Worm (Caenorhabditis elegans): ENCODE data around the gene C17B7.14.

The C17B7.14 gene

DNA sequence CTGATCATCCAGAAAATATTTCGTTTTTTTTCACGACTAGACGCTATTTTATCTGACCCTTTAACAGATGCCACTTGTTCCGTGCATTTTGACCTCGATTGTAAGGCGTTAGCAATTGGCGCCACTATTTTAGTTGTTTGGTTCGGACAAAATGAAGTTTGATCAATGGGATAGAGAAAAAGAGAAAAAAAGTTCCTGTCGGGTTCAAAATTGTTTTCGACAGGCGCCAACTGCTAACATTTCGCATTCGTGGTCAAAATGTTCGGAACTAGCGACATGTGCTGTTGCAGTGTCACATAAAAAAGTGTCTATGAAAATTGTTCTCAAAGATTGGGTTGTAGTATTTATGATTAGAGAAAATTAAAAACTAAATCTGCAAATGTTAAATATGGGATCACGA is 27.2 kb upstream of the C17B7.14 start:
- no peak for TF ChIP-seq flt-1 (GFP tag; IDR thresholded peaks at IDR 0.05)
- TF ChIP-seq ztf-23 (GFP tag; IDR thresholded peaks at IDR 0.05): no peak
- no peak for TF ChIP-seq ref-1 (GFP tag; conservative IDR thresholded peaks at IDR 0.05)
- no peak for TF ChIP-seq cog-1 (tag; optimal IDR thresholded peaks at IDR 0.05)
- no peak for TF ChIP-seq ztf-29 (GFP tag; IDR thresholded peaks at IDR 0.05)
- no peak for TF ChIP-seq T22C8.4 (GFP tag; IDR thresholded peaks at IDR 0.05)
- TF ChIP-seq klf-2 (GFP tag; conservative IDR thresholded peaks at IDR 0.05): no peak
- TF ChIP-seq med-1 (GFP tag; optimal IDR thresholded peaks at IDR 0.05; ENCODE audit: insufficient read depth): no peak
- TF ChIP-seq tab-1 (GFP tag; IDR thresholded peaks at IDR 0.05): no peak

DNA sequence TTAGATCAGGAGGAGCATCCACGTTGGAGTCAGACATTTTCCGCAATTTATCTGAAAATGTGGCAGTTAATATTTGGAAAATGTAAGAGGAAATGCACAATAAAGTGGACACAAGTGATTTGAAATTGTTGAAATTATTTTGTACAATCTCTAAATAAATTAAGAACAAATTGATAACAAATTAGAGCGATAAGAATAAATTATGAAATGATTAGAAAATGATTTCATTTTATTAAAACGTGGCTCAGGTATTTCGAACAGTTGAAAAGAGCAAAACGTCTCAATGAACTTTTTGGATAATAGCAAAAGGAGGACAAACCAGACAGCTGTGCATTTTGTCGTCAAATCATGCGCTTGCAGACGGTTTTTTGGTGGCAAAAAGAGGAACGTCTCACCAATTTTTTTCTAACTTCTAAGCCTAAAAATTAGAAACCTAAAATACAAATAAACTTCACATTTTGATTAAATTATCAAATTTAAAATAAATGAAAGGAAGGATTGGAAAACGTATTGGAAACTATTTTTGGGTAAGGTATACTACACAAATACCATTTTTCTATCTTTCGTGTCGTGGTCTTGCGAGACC is 26.2 kb upstream of the C17B7.14 start, which contains the start of gene fbxa-65:
TSS of gene fbxa-65 (minus strand) at position 51 of the 586 bp plus-strand sequence.
- no peak for TF ChIP-seq ztf-23 (GFP tag; IDR thresholded peaks at IDR 0.05)
- TF ChIP-seq tab-1 (GFP tag; IDR thresholded peaks at IDR 0.05): no peak
- TF ChIP-seq flt-1 (GFP tag; IDR thresholded peaks at IDR 0.05): no peak
- no peak for TF ChIP-seq T22C8.4 (GFP tag; IDR thresholded peaks at IDR 0.05)
- TF ChIP-seq ztf-29 (GFP tag; IDR thresholded peaks at IDR 0.05): no peak
- no peak for TF ChIP-seq cog-1 (tag; optimal IDR thresholded peaks at IDR 0.05)
- no peak for TF ChIP-seq med-1 (GFP tag; optimal IDR thresholded peaks at IDR 0.05; ENCODE audit: insufficient read depth)
- no peak for TF ChIP-seq ref-1 (GFP tag; conservative IDR thresholded peaks at IDR 0.05)
- TF ChIP-seq klf-2 (GFP tag; conservative IDR thresholded peaks at IDR 0.05): no peak

DNA sequence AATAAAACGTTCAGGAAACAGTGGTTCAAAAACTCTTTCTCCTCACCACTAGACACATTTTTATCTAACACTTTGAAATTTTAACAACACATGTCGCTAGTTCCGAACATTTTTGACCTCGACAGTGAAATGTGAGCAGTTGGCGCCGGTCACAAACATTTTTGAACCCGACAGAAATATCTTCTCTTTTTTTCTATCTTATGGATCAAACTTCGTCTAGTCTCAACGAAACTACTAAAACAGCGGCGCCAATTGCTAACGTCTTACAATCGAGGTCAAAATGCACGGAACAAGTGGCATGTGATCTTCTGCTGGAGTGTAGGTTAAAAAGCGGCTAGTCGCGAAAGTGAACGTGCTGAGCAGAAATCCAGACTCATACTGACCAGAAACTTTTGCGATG is 23.7 kb upstream of the C17B7.14 start:
- TF ChIP-seq cog-1 (tag; optimal IDR thresholded peaks at IDR 0.05) (no peak), klf-2 (GFP tag; conservative IDR thresholded peaks at IDR 0.05) (no peak), flt-1 (GFP tag; IDR thresholded peaks at IDR 0.05) (no peak), T22C8.4 (GFP tag; IDR thresholded peaks at IDR 0.05) (no peak), ref-1 (GFP tag; conservative IDR thresholded peaks at IDR 0.05) (no peak)

DNA sequence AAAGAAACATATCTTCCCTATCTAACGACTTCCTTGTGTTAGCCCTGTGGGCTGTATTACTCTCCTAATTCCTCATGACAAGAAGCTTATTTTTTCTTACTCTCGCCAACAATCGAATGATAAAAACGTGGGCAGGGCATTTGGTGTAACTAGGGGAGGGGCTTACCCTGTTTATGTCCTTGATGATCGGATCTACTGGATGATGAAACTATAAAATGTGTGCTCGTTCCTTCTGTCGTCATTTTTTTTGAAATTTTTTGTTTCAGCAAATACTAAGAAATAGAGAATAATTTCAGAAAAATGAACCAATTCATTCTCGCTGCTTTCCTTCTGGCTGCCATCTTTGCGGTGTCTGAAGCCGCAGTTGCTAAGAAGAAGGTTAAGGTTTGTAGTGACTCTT is 22.2 kb upstream of the C17B7.14 start, which contains the start of gene C17B7.3:
TSS of gene C17B7.3 (plus strand) at position 301 of the 400 bp plus-strand sequence.
- TF ChIP-seq cog-1 (tag; optimal IDR thresholded peaks at IDR 0.05) (no peak), ztf-29 (GFP tag; IDR thresholded peaks at IDR 0.05) (no peak), tab-1 (GFP tag; IDR thresholded peaks at IDR 0.05) (no peak), flt-1 (GFP tag; IDR thresholded peaks at IDR 0.05) (no peak), ztf-23 (GFP tag; IDR thresholded peaks at IDR 0.05) (no peak), T22C8.4 (GFP tag; IDR thresholded peaks at IDR 0.05) (no peak), klf-2 (GFP tag; conservative IDR thresholded peaks at IDR 0.05) (no peak), med-1 (GFP tag; optimal IDR thresholded peaks at IDR 0.05; ENCODE audit: insufficient read depth) (no peak), ref-1 (GFP tag; conservative IDR thresholded peaks at IDR 0.05) (no peak)

DNA sequence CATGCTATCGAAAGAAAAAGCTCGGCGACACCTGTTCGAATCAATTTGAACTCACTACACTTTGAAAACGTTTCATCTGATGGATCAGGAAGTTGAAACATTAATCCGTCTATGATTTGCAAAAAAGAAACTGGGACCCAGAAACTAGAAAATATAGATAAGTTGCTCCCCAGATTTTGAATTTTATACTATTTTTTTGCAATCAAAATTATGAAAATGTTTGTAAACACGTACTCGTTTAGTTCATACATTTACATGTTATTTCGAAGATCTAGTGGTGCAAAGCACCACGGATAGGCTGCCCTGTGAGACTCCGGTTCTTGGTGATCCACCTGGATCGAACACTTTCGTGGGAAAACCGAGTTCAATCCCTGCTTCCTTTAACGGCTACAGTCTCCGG is 21.6 kb upstream of the C17B7.14 start, which contains the start of gene C17B7.10:
TSS of gene C17B7.10 (minus strand) at position 101 of the 400 bp plus-strand sequence.
- no peak for TF ChIP-seq ztf-29 (GFP tag; IDR thresholded peaks at IDR 0.05)
- no peak for TF ChIP-seq med-1 (GFP tag; optimal IDR thresholded peaks at IDR 0.05; ENCODE audit: insufficient read depth)
- TF ChIP-seq ztf-23 (GFP tag; IDR thresholded peaks at IDR 0.05): no peak
- no peak for TF ChIP-seq klf-2 (GFP tag; conservative IDR thresholded peaks at IDR 0.05)
- TF ChIP-seq tab-1 (GFP tag; IDR thresholded peaks at IDR 0.05): no peak
- TF ChIP-seq cog-1 (tag; optimal IDR thresholded peaks at IDR 0.05): no peak
- no peak for TF ChIP-seq T22C8.4 (GFP tag; IDR thresholded peaks at IDR 0.05)
- no peak for TF ChIP-seq flt-1 (GFP tag; IDR thresholded peaks at IDR 0.05)
- no peak for TF ChIP-seq ref-1 (GFP tag; conservative IDR thresholded peaks at IDR 0.05)

DNA sequence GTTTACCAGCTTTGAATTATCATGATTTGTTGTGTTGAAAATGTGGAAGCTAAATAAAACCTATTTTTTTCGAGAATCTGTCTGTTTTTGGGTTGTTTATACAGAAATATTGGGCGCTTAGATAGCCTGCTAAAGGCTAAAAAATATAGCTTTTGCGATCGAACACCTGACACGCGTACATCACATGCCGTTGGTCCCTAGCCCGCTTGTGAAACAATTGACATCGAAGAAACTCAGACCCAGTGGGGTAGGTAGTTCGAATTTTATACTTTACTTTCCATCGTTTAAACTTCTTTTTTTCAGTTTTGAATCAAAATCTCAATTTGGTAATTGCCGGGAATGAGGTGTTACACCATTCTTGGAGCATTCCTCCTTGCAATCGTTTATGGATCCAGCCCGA is 18.7 kb upstream of the C17B7.14 start, which contains the start of gene C17B7.4:
TSS of gene C17B7.4 (plus strand) at position 301 of the 400 bp plus-strand sequence.
- TF ChIP-seq flt-1 (GFP tag; IDR thresholded peaks at IDR 0.05): no peak
- TF ChIP-seq tab-1 (GFP tag; IDR thresholded peaks at IDR 0.05): no peak
- TF ChIP-seq ztf-29 (GFP tag; IDR thresholded peaks at IDR 0.05): no peak
- no peak for TF ChIP-seq med-1 (GFP tag; optimal IDR thresholded peaks at IDR 0.05; ENCODE audit: insufficient read depth)
- no peak for TF ChIP-seq ztf-23 (GFP tag; IDR thresholded peaks at IDR 0.05)
- TF ChIP-seq klf-2 (GFP tag; conservative IDR thresholded peaks at IDR 0.05): no peak
- TF ChIP-seq cog-1 (tag; optimal IDR thresholded peaks at IDR 0.05): no peak
- TF ChIP-seq T22C8.4 (GFP tag; IDR thresholded peaks at IDR 0.05): no peak
- TF ChIP-seq ref-1 (GFP tag; conservative IDR thresholded peaks at IDR 0.05): no peak

DNA sequence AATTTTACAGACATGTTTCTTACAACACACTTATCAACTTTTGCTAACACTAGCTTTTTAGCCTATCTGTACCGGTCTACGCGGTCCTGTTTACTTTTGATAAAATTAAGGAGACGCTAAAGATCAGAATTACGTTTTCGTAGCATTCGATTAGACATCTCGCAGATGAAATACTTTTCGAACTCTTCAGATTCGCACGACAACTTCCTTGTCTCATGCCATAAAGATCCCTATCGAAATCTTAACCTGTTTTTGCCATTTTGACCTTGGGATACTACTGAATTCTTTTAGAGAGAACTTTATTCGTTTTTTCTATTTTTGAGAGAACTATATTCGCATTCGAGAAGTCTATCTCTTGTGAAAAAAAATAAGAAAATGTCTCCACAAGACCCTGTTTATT is 13.0 kb upstream of the C17B7.14 start, which contains the start of gene C17B7.5:
TSS of gene C17B7.5 (plus strand) at position 301 of the 400 bp plus-strand sequence.
- TF ChIP-seq med-1 (GFP tag; optimal IDR thresholded peaks at IDR 0.05; ENCODE audit: insufficient read depth): no peak
- TF ChIP-seq ztf-29 (GFP tag; IDR thresholded peaks at IDR 0.05): no peak
- TF ChIP-seq flt-1 (GFP tag; IDR thresholded peaks at IDR 0.05): no peak
- no peak for TF ChIP-seq klf-2 (GFP tag; conservative IDR thresholded peaks at IDR 0.05)
- no peak for TF ChIP-seq tab-1 (GFP tag; IDR thresholded peaks at IDR 0.05)
- no peak for TF ChIP-seq ref-1 (GFP tag; conservative IDR thresholded peaks at IDR 0.05)
- TF ChIP-seq ztf-23 (GFP tag; IDR thresholded peaks at IDR 0.05): no peak
- no peak for TF ChIP-seq cog-1 (tag; optimal IDR thresholded peaks at IDR 0.05)
- TF ChIP-seq T22C8.4 (GFP tag; IDR thresholded peaks at IDR 0.05): no peak

DNA sequence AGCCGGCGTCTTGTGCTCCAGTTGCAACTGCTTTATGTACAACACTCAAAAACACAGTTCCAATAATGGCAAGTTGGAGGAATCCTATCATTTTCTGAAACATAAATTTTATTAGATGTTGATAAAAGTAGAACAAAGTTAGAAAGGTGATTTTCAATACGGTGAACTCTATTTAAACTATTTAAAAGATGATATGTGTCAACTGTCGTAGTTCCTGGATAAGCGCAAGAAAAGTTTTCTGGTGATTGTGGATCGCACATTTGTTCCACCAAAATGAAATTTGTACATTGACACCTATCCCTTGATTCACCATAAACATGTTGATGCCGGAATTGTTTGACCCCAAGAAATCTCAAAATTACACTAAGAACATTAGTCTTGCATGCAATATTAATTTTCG is 11.7 kb upstream of the C17B7.14 start, which contains the start of gene C17B7.9:
TSS of gene C17B7.9 (minus strand) at position 101 of the 400 bp plus-strand sequence.
- TF ChIP-seq flt-1 (GFP tag; IDR thresholded peaks at IDR 0.05) (no peak), ztf-29 (GFP tag; IDR thresholded peaks at IDR 0.05) (no peak), T22C8.4 (GFP tag; IDR thresholded peaks at IDR 0.05) (no peak), tab-1 (GFP tag; IDR thresholded peaks at IDR 0.05) (no peak), ref-1 (GFP tag; conservative IDR thresholded peaks at IDR 0.05) (no peak), ztf-23 (GFP tag; IDR thresholded peaks at IDR 0.05) (no peak), cog-1 (tag; optimal IDR thresholded peaks at IDR 0.05) (no peak), klf-2 (GFP tag; conservative IDR thresholded peaks at IDR 0.05) (no peak), med-1 (GFP tag; optimal IDR thresholded peaks at IDR 0.05; ENCODE audit: insufficient read depth) (no peak)

DNA sequence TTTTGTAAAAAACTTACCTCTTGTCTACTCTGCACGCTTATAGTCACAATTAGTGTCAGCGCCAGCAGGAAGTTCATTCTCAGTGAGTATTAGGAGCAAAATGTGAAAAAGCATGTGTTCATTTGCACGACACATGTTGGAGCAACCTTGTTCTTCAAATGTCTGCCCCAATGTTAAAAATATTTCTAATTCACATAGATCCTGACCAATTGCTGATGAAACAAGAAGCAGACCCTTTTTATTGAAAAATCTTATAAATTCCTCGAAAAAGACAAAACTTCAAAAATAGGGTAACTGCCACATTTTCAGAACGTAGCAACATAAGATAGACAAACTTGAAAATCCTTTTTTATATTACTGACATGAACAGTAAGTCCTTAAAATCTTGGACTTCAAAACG is 3.8 kb upstream of the C17B7.14 start, which contains the start of gene C17B7.8:
TSS of gene C17B7.8 (minus strand) at position 101 of the 400 bp plus-strand sequence.
- TF ChIP-seq tab-1 (GFP tag; IDR thresholded peaks at IDR 0.05): no peak
- no peak for TF ChIP-seq klf-2 (GFP tag; conservative IDR thresholded peaks at IDR 0.05)
- no peak for TF ChIP-seq T22C8.4 (GFP tag; IDR thresholded peaks at IDR 0.05)
- TF ChIP-seq flt-1 (GFP tag; IDR thresholded peaks at IDR 0.05): no peak
- TF ChIP-seq ztf-29 (GFP tag; IDR thresholded peaks at IDR 0.05): no peak
- TF ChIP-seq med-1 (GFP tag; optimal IDR thresholded peaks at IDR 0.05; ENCODE audit: insufficient read depth): no peak
- no peak for TF ChIP-seq cog-1 (tag; optimal IDR thresholded peaks at IDR 0.05)
- no peak for TF ChIP-seq ref-1 (GFP tag; conservative IDR thresholded peaks at IDR 0.05)
- TF ChIP-seq ztf-23 (GFP tag; IDR thresholded peaks at IDR 0.05): no peak

All from whole organism, midembryonic.